Worm (Caenorhabditis elegans): ENCODE results near the gene K01F9.2.

The K01F9.2 gene

ce11 chrIII:8887184-8887801, 10.4 kb upstream of the K01F9.2 start, which contains the start of gene famh-136 (continued):
- TF ChIP-seq aptf-2 (GFP tag; conservative IDR thresholded peaks at IDR 0.05): no peak
- no peak for TF ChIP-seq T26A5.8 (tag; optimal IDR thresholded peaks at IDR 0.05)
- TF ChIP-seq hmg-1.2 (GFP tag; IDR thresholded peaks at IDR 0.05): peak; percentile 57
- TF ChIP-seq attf-5 (GFP tag; optimal IDR thresholded peaks at IDR 0.05): peak; percentile 88
- no peak for TF ChIP-seq ztf-25 (GFP tag; IDR thresholded peaks at IDR 0.05)
- TF ChIP-seq snpc-3.4 (tag; optimal IDR thresholded peaks at IDR 0.05): peak; percentile 24
- no peak for TF ChIP-seq rpc-1 (optimal IDR thresholded peaks at IDR 0.05)
- no peak for TF ChIP-seq rpc-1 (tag; optimal IDR thresholded peaks at IDR 0.05)
- no peak for TF ChIP-seq ceh-58 (GFP tag; IDR thresholded peaks at IDR 0.05)
- TF ChIP-seq F37B4.10 (GFP tag; IDR thresholded peaks at IDR 0.05): no peak
- peak; percentile 94 for TF ChIP-seq F23B12.7 (tag; optimal IDR thresholded peaks at IDR 0.05; ENCODE audit: insufficient read depth)
- TF ChIP-seq B0019.2 (GFP tag; conservative IDR thresholded peaks at IDR 0.05): peak; percentile 48; the same call in 1 of the 2 replicates
- no peak for TF ChIP-seq ama-1 (optimal IDR thresholded peaks at IDR 0.05)
- TF ChIP-seq ama-1 (GFP tag; optimal IDR thresholded peaks at IDR 0.05): no peak
- peak; percentile 49; the same call in 1 of the 2 replicates for TF ChIP-seq ceh-100 (GFP tag; IDR thresholded peaks at IDR 0.05)
- TF ChIP-seq ZK185.1 (tag; optimal IDR thresholded peaks at IDR 0.05; ENCODE audit: poor library complexity, severe bottlenecking): peak; percentile 46
- TF ChIP-seq hlh-12 (tag; optimal IDR thresholded peaks at IDR 0.05): no peak
- TF ChIP-seq lsl-1 (GFP tag; optimal IDR thresholded peaks at IDR 0.05): peak; percentile 68
- TF ChIP-seq sea-2 (GFP tag; IDR thresholded peaks at IDR 0.05): no peak
- TF ChIP-seq ztf-22 (GFP tag; optimal IDR thresholded peaks at IDR 0.05): no peak
- TF ChIP-seq Y53G8AR.9 (GFP tag; conservative IDR thresholded peaks at IDR 0.05): peak; percentile 93
- no peak for TF ChIP-seq ztf-28 (GFP tag; IDR thresholded peaks at IDR 0.05)
- peak; percentile 66 for TF ChIP-seq tbp1 (GFP tag; optimal IDR thresholded peaks at IDR 0.05)
- no peak for TF ChIP-seq unc-62 (GFP tag; optimal IDR thresholded peaks at IDR 0.05)
- 0 out of 2 replicates have a peak, but pooled peaks have one; percentile 20 for TF ChIP-seq C06A6.2 (GFP tag; conservative IDR thresholded peaks at IDR 0.05)
- TF ChIP-seq pbrm-1 (GFP tag; IDR thresholded peaks at IDR 0.05): peak; percentile 87; the same call in 1 of the 2 replicates
- 0 out of 2 replicates have a peak, but pooled peaks have one; percentile 26 for TF ChIP-seq C17E4.6 (GFP tag; IDR thresholded peaks at IDR 0.05)
- peak; percentile 4 for TF ChIP-seq unc-130 (GFP tag; optimal IDR thresholded peaks at IDR 0.05)
- TF ChIP-seq ccch-3 (GFP tag; optimal IDR thresholded peaks at IDR 0.05): no peak
- TF ChIP-seq chd-7 (tag; optimal IDR thresholded peaks at IDR 0.05): no peak
- 0 out of 2 replicates have a peak, but pooled peaks have one; percentile 21 for TF ChIP-seq cebp-2 (GFP tag; IDR thresholded peaks at IDR 0.05)
- TF ChIP-seq somi-1 (GFP tag; optimal IDR thresholded peaks at IDR 0.05): peak; percentile 66
- peak; percentile 86 for TF ChIP-seq lin-54 (GFP tag; optimal IDR thresholded peaks at IDR 0.05)
- no peak for TF ChIP-seq ets-4 (GFP tag; optimal IDR thresholded peaks at IDR 0.05)
- TF ChIP-seq K12H6.12 (tag; optimal IDR thresholded peaks at IDR 0.05): peak; percentile 48
- TF ChIP-seq Y79H2A.3 (GFP tag; conservative IDR thresholded peaks at IDR 0.05): no peak
- no peak for TF ChIP-seq zfh-2 (GFP tag; conservative IDR thresholded peaks at IDR 0.05)
- TF ChIP-seq ceh-27 (GFP tag; optimal IDR thresholded peaks at IDR 0.05): peak; percentile 20
- peak; percentile 61 for TF ChIP-seq repo-1 (tag; optimal IDR thresholded peaks at IDR 0.05)
- TF ChIP-seq dpl-1 (GFP tag; optimal IDR thresholded peaks at IDR 0.05): peak; percentile 62
- peak; percentile 91 for TF ChIP-seq nhr-80 (tag; optimal IDR thresholded peaks at IDR 0.05)
- TF ChIP-seq him-1 (tag; optimal IDR thresholded peaks at IDR 0.05): peak; percentile 12
- peak; percentile 25; the same call in 1 of the 2 replicates for TF ChIP-seq ceh-91 (GFP tag; IDR thresholded peaks at IDR 0.05)
- no peak for TF ChIP-seq fkh-3 (tag; optimal IDR thresholded peaks at IDR 0.05)
- TF ChIP-seq lir-1 (GFP tag; conservative IDR thresholded peaks at IDR 0.05): peak; percentile 57
- peak; percentile 76; the same call in 1 of the 2 replicates for TF ChIP-seq egl-44 (GFP tag; IDR thresholded peaks at IDR 0.05)
- no peak for TF ChIP-seq bed-1 (GFP tag; IDR thresholded peaks at IDR 0.05)
- TF ChIP-seq sdz-38 (tag; optimal IDR thresholded peaks at IDR 0.05): no peak
- TF ChIP-seq nfyb-1 (GFP tag; IDR thresholded peaks at IDR 0.05): peak; percentile 80

All from whole organism, young adult.